Worm (Caenorhabditis elegans) whole organism, young adult: Measurements from ENCODE around the gene patr-1.
A peak's percentile ranks its signal among the peaks of the same experiment; 100 is the strongest.

Experiments
- B0336.3 ChIP-seq: fragments of 200-800 bp; sonication (Bioruptor generic); IDR thresholded peaks from 2 replicates; pipeline ENCODE4 v1.3.6; 2022; ENCODE audit warnings: missing genetic modification characterization, missing compliant biosample characterization
- C17E4.6 ChIP-seq: fragments of 200-800 bp; sonication (Bioruptor generic); IDR thresholded peaks from 2 replicates; pipeline ENCODE4 v1.3.6; 2022; ENCODE audit warnings: missing genetic modification reagents, missing genetic modification characterization, missing compliant biosample characterization
- D2030.7 ChIP-seq: fragments of 200-800 bp; sonication (Bioruptor generic); IDR thresholded peaks from 2 replicates; pipeline ENCODE4 v1.3.6; 2022; ENCODE audit warnings: missing genetic modification reagents, missing genetic modification characterization, missing compliant biosample characterization
- F37B4.10 ChIP-seq: fragments of 200-800 bp; sonication (Bioruptor generic); IDR thresholded peaks from 2 replicates; pipeline ENCODE4 v1.3.6; 2022; ENCODE audit warnings: missing genetic modification characterization, missing compliant biosample characterization
- F55B11.4 ChIP-seq: sonication (generic microtip); optimal IDR thresholded peaks from 2 replicates; lab custom pipeline; 2016; ENCODE audit warnings: missing compliant biosample characterization, missing genetic modification characterization, borderline replicate concordance; ENCODE audit not compliant: insufficient read depth
- Y79H2A.3 ChIP-seq: fragments of 200-800 bp; sonication (Bioruptor generic); conservative IDR thresholded peaks from 2 replicates; pipeline ENCODE4 v1.3.6; 2022; ENCODE audit warnings: missing genetic modification reagents, missing genetic modification characterization, missing compliant biosample characterization
- aptf-2 ChIP-seq: fragments of 200-800 bp; sonication (Bioruptor generic); conservative IDR thresholded peaks from 2 replicates; pipeline ENCODE4 v1.3.6; 2022; ENCODE audit warnings: missing genetic modification reagents, missing genetic modification characterization, missing compliant biosample characterization
- attf-5 ChIP-seq: fragments of 200-800 bp; sonication (Bioruptor generic); optimal IDR thresholded peaks from 2 replicates; lab custom pipeline; 2018; ENCODE audit warnings: mild to moderate bottlenecking, missing genetic modification characterization, missing compliant biosample characterization
- ceh-79 ChIP-seq: sonication (generic microtip); optimal IDR thresholded peaks from 2 replicates; lab custom pipeline; 2017; ENCODE audit warnings: mild to moderate bottlenecking, missing genetic modification characterization, missing compliant biosample characterization
- ceh-91 ChIP-seq: fragments of 200-800 bp; sonication (Bioruptor generic); IDR thresholded peaks from 2 replicates; pipeline ENCODE4 v1.3.6; 2022; ENCODE audit warnings: missing genetic modification reagents, missing genetic modification characterization, missing compliant biosample characterization
- die-1 ChIP-seq: sonication (generic microtip); optimal IDR thresholded peaks from 2 replicates; lab custom pipeline; 2016; ENCODE audit warnings: missing genotype, mild to moderate bottlenecking, missing genetic modification characterization, missing compliant biosample characterization
- dox-1 ChIP-seq: fragments of 200-800 bp; sonication (Bioruptor generic); IDR thresholded peaks from 2 replicates; pipeline ENCODE4 v1.3.6; 2022; ENCODE audit warnings: missing genetic modification reagents, missing genetic modification characterization, missing compliant biosample characterization
- dpl-1 ChIP-seq: fragments of 150-350 bp; optimal IDR thresholded peaks from 2 replicates; lab custom pipeline; 2014; ENCODE audit warnings: missing biosample characterization, missing genetic modification reagents, missing genetic modification characterization
- efl-1 ChIP-seq: fragments of 150-350 bp; optimal IDR thresholded peaks from 2 replicates; lab custom pipeline; 2014; ENCODE audit warnings: missing biosample characterization, missing genetic modification reagents, missing genetic modification characterization
- egl-44 ChIP-seq: fragments of 200-800 bp; sonication (Bioruptor generic); IDR thresholded peaks from 2 replicates; pipeline ENCODE4 v1.3.6; 2022; ENCODE audit warnings: missing genetic modification reagents, missing genetic modification characterization, missing compliant biosample characterization
- egrh-3 ChIP-seq: fragments of 200-800 bp; sonication (Bioruptor generic); IDR thresholded peaks from 2 replicates; pipeline ENCODE4 v1.3.6; 2022; ENCODE audit warnings: missing genetic modification reagents, missing genetic modification characterization, missing compliant biosample characterization
- ekl-4 ChIP-seq: fragments of 200-800 bp; sonication (Bioruptor generic); IDR thresholded peaks from 2 replicates; pipeline ENCODE4 v1.3.6; 2022; ENCODE audit warnings: missing genetic modification reagents, missing genetic modification characterization, missing compliant biosample characterization
- ets-4 ChIP-seq: fragments of 200-800 bp; sonication (Bioruptor generic); optimal IDR thresholded peaks from 2 replicates; lab custom pipeline; 2018; ENCODE audit warnings: mild to moderate bottlenecking, missing genetic modification characterization, missing compliant biosample characterization
- him-1 ChIP-seq: sonication (generic microtip); optimal IDR thresholded peaks from 2 replicates; lab custom pipeline; 2016; ENCODE audit warnings: missing genotype, missing genetic modification reagents, missing genetic modification characterization, missing compliant biosample characterization
- hlh-12 ChIP-seq: sonication (generic microtip); optimal IDR thresholded peaks from 2 replicates; lab custom pipeline; 2016; ENCODE audit warnings: missing genetic modification characterization, missing compliant biosample characterization
- hmg-1.2 ChIP-seq: fragments of 200-800 bp; sonication (Bioruptor generic); IDR thresholded peaks from 2 replicates; pipeline ENCODE4 v1.3.6; 2022; ENCODE audit warnings: missing genetic modification reagents, missing genetic modification characterization, missing compliant biosample characterization
- hsf-1 ChIP-seq: fragments of 200-800 bp; sonication (Bioruptor generic); IDR thresholded peaks from 2 replicates; pipeline ENCODE4 v1.3.6; 2022; ENCODE audit warnings: missing genetic modification reagents, missing genetic modification characterization, missing compliant biosample characterization
- lin-26 ChIP-seq: fragments of 200-800 bp; sonication (Bioruptor generic); IDR thresholded peaks from 2 replicates; pipeline ENCODE4 v1.3.6; 2022; ENCODE audit warnings: missing genetic modification reagents, missing genetic modification characterization, missing compliant biosample characterization
- lin-35 ChIP-seq, 3 experiments: fragments of 150-350 bp in 2 of 3; sonication (generic microtip) in 1 of 3; optimal IDR thresholded peaks; 2 replicates each; lab custom pipeline; 2014 to 2018; ENCODE audit warnings: missing biosample characterization in 3 of 3, missing genetic modification characterization in 3 of 3, missing genetic modification reagents in 3 of 3
- lin-40 ChIP-seq: sonication (generic microtip); optimal IDR thresholded peaks from 2 replicates; lab custom pipeline; 2016; ENCODE audit warnings: missing genetic modification characterization, mild to moderate bottlenecking, missing compliant biosample characterization, missing genotype, missing genetic modification reagents
- lsl-1 ChIP-seq: fragments of 200-800 bp; sonication (Bioruptor generic); optimal IDR thresholded peaks from 2 replicates; lab custom pipeline; 2018; ENCODE audit warnings: mild to moderate bottlenecking, missing genetic modification characterization, moderate library complexity, missing compliant biosample characterization
- madf-3 ChIP-seq: fragments of 200-800 bp; sonication (Bioruptor generic); IDR thresholded peaks from 2 replicates; pipeline ENCODE4 v1.3.6; 2022; ENCODE audit warnings: missing genetic modification reagents, missing genetic modification characterization, missing compliant biosample characterization
- madf-6 ChIP-seq: fragments of 200-800 bp; sonication (Bioruptor generic); IDR thresholded peaks from 2 replicates; pipeline ENCODE4 v1.3.6; 2022; ENCODE audit warnings: missing genetic modification reagents, missing genetic modification characterization, missing compliant biosample characterization
- madf-8 ChIP-seq: fragments of 200-800 bp; sonication (Bioruptor generic); conservative IDR thresholded peaks from 2 replicates; pipeline ENCODE4 v1.3.6; 2022; ENCODE audit warnings: missing genetic modification reagents, missing genetic modification characterization, missing compliant biosample characterization
- mcd-1 ChIP-seq: fragments of 200-800 bp; sonication (Bioruptor generic); IDR thresholded peaks from 2 replicates; pipeline ENCODE4 v1.3.6; 2022; ENCODE audit warnings: missing genetic modification reagents, missing genetic modification characterization, missing compliant biosample characterization
- mes-4 ChIP-seq: sonication (generic microtip); optimal IDR thresholded peaks from 2 replicates; lab custom pipeline; 2016; ENCODE audit warnings: missing genotype, missing genetic modification characterization, missing compliant biosample characterization
- nfya-1 ChIP-seq: sonication (generic microtip); optimal IDR thresholded peaks from 2 replicates; lab custom pipeline; 2017; ENCODE audit warnings: antibody characterized with exemption, missing compliant biosample characterization, missing genetic modification characterization, borderline replicate concordance; ENCODE audit not compliant: insufficient read depth
- nhr-120 ChIP-seq: fragments of 200-800 bp; sonication (Bioruptor generic); IDR thresholded peaks from 2 replicates; pipeline ENCODE4 v1.3.6; 2022; ENCODE audit warnings: missing genetic modification characterization, missing compliant biosample characterization
- nhr-179 ChIP-seq: sonication (generic microtip); optimal IDR thresholded peaks from 2 replicates; lab custom pipeline; 2016; ENCODE audit warnings: mild to moderate bottlenecking, missing genetic modification characterization, missing compliant biosample characterization
- pbrm-1 ChIP-seq: fragments of 200-800 bp; sonication (Bioruptor generic); IDR thresholded peaks from 2 replicates; pipeline ENCODE4 v1.3.6; 2022; ENCODE audit warnings: missing genetic modification reagents, missing genetic modification characterization, missing compliant biosample characterization
- snpc-1.3 ChIP-seq: sonication (generic microtip); optimal IDR thresholded peaks from 2 replicates; lab custom pipeline; 2017; ENCODE audit warnings: missing genetic modification characterization, mild to moderate bottlenecking, missing compliant biosample characterization, antibody characterized with exemption, moderate library complexity, missing genotype, missing genetic modification reagents; ENCODE audit not compliant: insufficient read depth
- snpc-4 ChIP-seq, 5 experiments: fragments of 150-350 bp in 1 of 5; sonication (generic microtip) in 4 of 5; optimal IDR thresholded peaks; 2 replicates each; lab custom pipeline; 2014 to 2018; ENCODE audit warnings: missing genetic modification characterization in 5 of 5, missing biosample characterization in 3 of 5, antibody characterized with exemption in 2 of 5, mild to moderate bottlenecking in 2 of 5, missing compliant biosample characterization in 2 of 5, missing genotype in 2 of 5, moderate library complexity in 2 of 5, missing genetic modification reagents in 1 of 5
- tbp1 ChIP-seq: fragments of 200-800 bp; sonication (Bioruptor generic); optimal IDR thresholded peaks from 2 replicates; lab custom pipeline; 2018; ENCODE audit warnings: mild to moderate bottlenecking, missing genetic modification characterization, missing compliant biosample characterization
- unc-130 ChIP-seq: sonication (generic microtip); optimal IDR thresholded peaks from 2 replicates; lab custom pipeline; 2016; ENCODE audit warnings: missing genetic modification reagents, missing genetic modification characterization, missing compliant biosample characterization
- xnd-1 ChIP-seq: sonication (generic microtip); optimal IDR thresholded peaks from 2 replicates; lab custom pipeline; 2016; ENCODE audit warnings: missing genotype, missing genetic modification reagents, missing genetic modification characterization, missing compliant biosample characterization
- zim-3 ChIP-seq: sonication (generic microtip); optimal IDR thresholded peaks from 2 replicates; lab custom pipeline; 2017; ENCODE audit warnings: mild to moderate bottlenecking, missing genetic modification characterization, moderate library complexity, missing compliant biosample characterization
- ztf-28 ChIP-seq: fragments of 200-800 bp; sonication (Bioruptor generic); IDR thresholded peaks from 2 replicates; pipeline ENCODE4 v1.3.6; 2022; ENCODE audit warnings: missing genetic modification reagents, missing genetic modification characterization, missing compliant biosample characterization
- ztf-6 ChIP-seq: fragments of 200-800 bp; sonication (Bioruptor generic); IDR thresholded peaks from 2 replicates; pipeline ENCODE4 v1.3.6; 2022; ENCODE audit warnings: missing genetic modification reagents, missing genetic modification characterization, missing compliant biosample characterization

Gene patr-1

ce11 chrII:11777893-11778480 lies at the start of gene patr-1, which contains the start of gene dna-2 (continued):
- TF ChIP-seq D2030.7 (GFP tag; lab: Robert Waterston, UW), result peak; percentile 43
- TF ChIP-seq hlh-12 (tag; lab: Kevin White, UChicago), result no peak
- TF ChIP-seq dpl-1 (GFP tag; lab: Kevin White, UChicago), result peak; percentile 53
- TF ChIP-seq mes-4 (tag; lab: Kevin White, UChicago), result no peak
- no peak for TF ChIP-seq ceh-79 (tag; lab: Kevin White, UChicago)
- no peak for TF ChIP-seq egl-44 (GFP tag; lab: Robert Waterston, UW)
- TF ChIP-seq him-1, result no peak
- no peak for TF ChIP-seq F55B11.4 (tag; lab: Kevin White, UChicago)
- TF ChIP-seq egrh-3, result no peak
- peak; percentile 61 for TF ChIP-seq mcd-1 (GFP tag; lab: Robert Waterston, UW)
- no peak for TF ChIP-seq pbrm-1 (GFP tag; lab: Robert Waterston, UW)
- TF ChIP-seq attf-5 (GFP tag; lab: Kevin White, UChicago), result peak; percentile 70
- no peak for TF ChIP-seq lin-26 (GFP tag; lab: Robert Waterston, UW)
- no peak for TF ChIP-seq ztf-6 (GFP tag; lab: Robert Waterston, UW)
- TF ChIP-seq F37B4.10 (GFP tag; lab: Robert Waterston, UW), result no peak
- TF ChIP-seq nhr-120, result no peak
- no peak for TF ChIP-seq nhr-179
- TF ChIP-seq tbp1 (GFP tag; lab: Kevin White, UChicago), result peak; percentile 1
- TF ChIP-seq aptf-2 (GFP tag; lab: Robert Waterston, UW), result no peak
- no peak for TF ChIP-seq nfya-1 (tag; lab: Kevin White, UChicago)
- TF ChIP-seq snpc-4 (GFP tag; optimal IDR thresholded peaks at IDR 0.05; lab: Kevin White, UChicago), result no peak
- TF ChIP-seq snpc-4 (tag; optimal IDR thresholded peaks at IDR 0.05; lab: Kevin White, UChicago), result peak in 3 of 4 experiments; percentile 7 to 63 (median 44)
- TF ChIP-seq zim-3 (tag; lab: Kevin White, UChicago), result no peak
- no peak for TF ChIP-seq C17E4.6
- no peak for TF ChIP-seq B0336.3
- TF ChIP-seq unc-130 (GFP tag; lab: Kevin White, UChicago), result no peak
- TF ChIP-seq hmg-1.2 (GFP tag; lab: Robert Waterston, UW), result peak; percentile 95
- TF ChIP-seq die-1, result no peak
- peak; percentile 80 for TF ChIP-seq dox-1 (GFP tag; lab: Robert Waterston, UW)
- TF ChIP-seq ztf-28 (GFP tag; lab: Robert Waterston, UW), result no peak
- no peak for TF ChIP-seq lin-40 (tag; lab: Kevin White, UChicago)

ce11 chrII:11824673-11825072 lies 46.9 kb upstream of the patr-1 start:
- peak; percentile 65 for TF ChIP-seq tbp1 (GFP tag; lab: Kevin White, UChicago)

DNA sequence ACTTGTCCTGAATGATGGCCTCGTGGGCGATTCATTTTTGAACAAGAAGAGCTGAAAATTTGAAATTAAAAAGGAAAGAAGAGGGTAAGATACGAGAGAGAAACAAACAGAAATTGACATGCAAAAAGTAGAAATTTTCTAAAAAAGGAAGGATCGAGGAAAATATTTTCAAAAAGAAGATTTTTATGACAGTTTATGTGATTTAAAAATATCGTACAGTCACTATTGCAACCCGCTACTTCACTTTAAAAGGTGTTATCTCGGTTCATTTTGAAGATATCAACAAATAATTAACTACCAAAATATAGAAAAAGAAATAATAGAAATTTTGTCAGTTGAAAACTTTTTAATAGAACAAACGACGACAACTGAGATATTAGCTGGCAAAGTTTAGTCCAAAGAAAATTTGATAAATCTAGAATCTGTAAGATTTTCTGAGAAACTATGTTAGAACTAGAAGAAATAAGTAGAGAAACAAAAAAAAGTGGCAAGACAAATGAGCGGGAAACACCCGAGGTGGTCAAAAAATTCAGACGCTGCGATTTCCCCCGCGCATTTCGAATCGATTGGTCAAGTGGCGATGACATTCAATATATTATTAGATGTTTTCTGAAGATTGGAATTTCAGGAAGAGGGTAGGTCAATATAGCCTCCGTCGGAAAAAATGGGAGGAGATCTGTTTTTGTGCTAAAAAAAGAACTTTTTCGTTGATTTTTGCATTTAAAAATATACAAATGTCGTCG lies 46.0 kb upstream of the patr-1 start, which contains the start of gene Y6D1A.1:
Y6D1A.1 (minus strand) TSS at position 51 of the 743 bp plus-strand sequence.
- peak; percentile 95 for TF ChIP-seq madf-6 (GFP tag; lab: Robert Waterston, UW)
- no peak for TF ChIP-seq Y79H2A.3 (GFP tag; lab: Robert Waterston, UW)
- TF ChIP-seq pbrm-1 (GFP tag; lab: Robert Waterston, UW), result no peak
- peak in 1 of 3 experiments; percentile 4 for TF ChIP-seq lin-35 (GFP tag; optimal IDR thresholded peaks at IDR 0.05; lab: Kevin White, UChicago)
- TF ChIP-seq xnd-1, result peak; percentile 59
- TF ChIP-seq efl-1 (GFP tag; lab: Kevin White, UChicago), result peak; percentile 90
- peak; percentile 80 for TF ChIP-seq madf-8
- no peak for TF ChIP-seq snpc-1.3 (tag; lab: Kevin White, UChicago)
- TF ChIP-seq dox-1 (GFP tag; lab: Robert Waterston, UW), result peak; percentile 17; the same call in 1 of the 2 replicates
- TF ChIP-seq ceh-91 (GFP tag; lab: Robert Waterston, UW), result peak; percentile 68
- TF ChIP-seq him-1, result no peak
- TF ChIP-seq D2030.7 (GFP tag; lab: Robert Waterston, UW), result peak; percentile 50; the same call in 1 of the 2 replicates
- peak; percentile 28; the same call in 1 of the 2 replicates for TF ChIP-seq hmg-1.2 (GFP tag; lab: Robert Waterston, UW)
- peak; percentile 55 for TF ChIP-seq lsl-1 (GFP tag; lab: Kevin White, UChicago)
- TF ChIP-seq ekl-4, result 0 out of 2 replicates have a peak, but pooled peaks have one; percentile 33
- TF ChIP-seq madf-3 (GFP tag; lab: Robert Waterston, UW), result peak; percentile 59; the same call in 1 of the 2 replicates
- no peak for TF ChIP-seq ets-4
- TF ChIP-seq hsf-1 (GFP tag; lab: Robert Waterston, UW), result 0 out of 2 replicates have a peak, but pooled peaks have one; percentile 62
